Worm (Caenorhabditis elegans) whole organism, early embryonic: Measurements from ENCODE around the gene F42A9.8.

Experiments used
- B0310.2 ChIP-seq: sonication (generic microtip); optimal IDR thresholded peaks from 2 replicates; lab custom pipeline; 2016; ENCODE audit warnings: mild to moderate bottlenecking, missing genetic modification characterization, missing compliant biosample characterization
- F13C5.2 ChIP-seq: sonication (generic microtip); optimal IDR thresholded peaks from 2 replicates; lab custom pipeline; 2017; ENCODE audit warnings: mild to moderate bottlenecking, missing genetic modification characterization, inconsistent platforms, missing compliant biosample characterization
- aly-1 ChIP-seq: sonication (generic microtip); optimal IDR thresholded peaks from 2 replicates; lab custom pipeline; 2016; ENCODE audit warnings: missing genetic modification characterization, missing compliant biosample characterization
- ama-1 ChIP-seq: fragments of 150-350 bp; optimal IDR thresholded peaks from 2 replicates; lab custom pipeline; 2014
- ceh-13 ChIP-seq: fragments of 200-800 bp; sonication (Bioruptor generic); optimal IDR thresholded peaks from 2 replicates; lab custom pipeline; 2018; ENCODE audit warnings: mild to moderate bottlenecking, missing genetic modification characterization, missing compliant biosample characterization
- ceh-36 ChIP-seq: sonication (generic microtip); optimal IDR thresholded peaks from 2 replicates; lab custom pipeline; 2016; ENCODE audit warnings: missing genetic modification characterization, inconsistent platforms, missing compliant biosample characterization
- ets-7 ChIP-seq: sonication (generic microtip); optimal IDR thresholded peaks from 2 replicates; lab custom pipeline; 2016; ENCODE audit warnings: missing genotype, missing genetic modification characterization, missing compliant biosample characterization
- flt-1 ChIP-seq: fragments of 200-800 bp; sonication (Bioruptor generic); IDR thresholded peaks from 2 replicates; pipeline ENCODE4 v1.3.6; 2022; ENCODE audit warnings: missing genetic modification characterization, missing compliant biosample characterization
- hmbx-1 ChIP-seq: sonication (generic microtip); optimal IDR thresholded peaks from 2 replicates; lab custom pipeline; 2016; ENCODE audit warnings: mild to moderate bottlenecking, missing genetic modification characterization, missing compliant biosample characterization
- hmg-4 ChIP-seq: fragments of 200-800 bp; sonication (Bioruptor generic); optimal IDR thresholded peaks from 2 replicates; lab custom pipeline; 2018; ENCODE audit warnings: mild to moderate bottlenecking, missing genetic modification characterization, missing compliant biosample characterization
- hnd-1 ChIP-seq: sonication (generic microtip); optimal IDR thresholded peaks from 2 replicates; lab custom pipeline; 2016; ENCODE audit warnings: missing genetic modification characterization, missing compliant biosample characterization
- pes-1 ChIP-seq: fragments of 200-800 bp; sonication (Bioruptor generic); IDR thresholded peaks from 2 replicates; pipeline ENCODE4 v1.3.6; 2022; ENCODE audit warnings: missing genetic modification reagents, missing genetic modification characterization, missing compliant biosample characterization
- scrt-1 ChIP-seq: fragments of 200-800 bp; sonication (Bioruptor generic); IDR thresholded peaks from 2 replicates; pipeline ENCODE4 v1.3.6; 2022; ENCODE audit warnings: missing genetic modification characterization, missing compliant biosample characterization
- sea-1 ChIP-seq: fragments of 200-800 bp; sonication (Bioruptor generic); conservative IDR thresholded peaks from 2 replicates; pipeline ENCODE4 v1.3.6; 2022; ENCODE audit warnings: missing genetic modification characterization, missing compliant biosample characterization
- tbx-11 ChIP-seq: fragments of 200-800 bp; sonication (Bioruptor generic); IDR thresholded peaks from 2 replicates; pipeline ENCODE4 v1.3.6; 2022; ENCODE audit warnings: missing genetic modification characterization, missing compliant biosample characterization
- tbx-37 ChIP-seq: fragments of 200-800 bp; sonication (Bioruptor generic); conservative IDR thresholded peaks from 2 replicates; pipeline ENCODE4 v1.3.6; 2022; ENCODE audit warnings: missing genetic modification reagents, missing genetic modification characterization, missing compliant biosample characterization
- tra-4 ChIP-seq: sonication (generic microtip); optimal IDR thresholded peaks from 2 replicates; lab custom pipeline; 2017; ENCODE audit warnings: missing genetic modification characterization, missing compliant biosample characterization

F42A9.8 gene

ce11 chrIV:8587605-8588004 is 31.0 kb downstream of the F42A9.8 start:
- TF ChIP-seq F13C5.2 (tag; lab: Kevin White, UChicago), result no peak
- no peak for TF ChIP-seq ceh-13 (GFP tag; lab: Kevin White, UChicago)
- TF ChIP-seq ets-7, result no peak
- no peak for TF ChIP-seq hmg-4 (GFP tag; lab: Kevin White, UChicago)
- no peak for TF ChIP-seq scrt-1
- no peak for TF ChIP-seq tbx-11 (GFP tag; lab: Robert Waterston, UW)
- no peak for TF ChIP-seq ama-1
- no peak for TF ChIP-seq hmbx-1 (tag; lab: Kevin White, UChicago)
- TF ChIP-seq tra-4 (tag; lab: Kevin White, UChicago), result no peak
- TF ChIP-seq sea-1, result no peak
- TF ChIP-seq ceh-36 (tag; lab: Kevin White, UChicago), result no peak
- no peak for TF ChIP-seq B0310.2 (tag; lab: Kevin White, UChicago)
- no peak for TF ChIP-seq tbx-37 (GFP tag; lab: Robert Waterston, UW)
- no peak for TF ChIP-seq hnd-1
- no peak for TF ChIP-seq aly-1
- TF ChIP-seq flt-1 (GFP tag; lab: Robert Waterston, UW), result no peak
- no peak for TF ChIP-seq pes-1

- TF ChIP-seq B0310.2 (tag; lab: Kevin White, UChicago), result no peak
These were observed 31.5 kb downstream of the F42A9.8 start for ce11 chrIV:8587057-8587456.

- TF ChIP-seq hmg-4 (GFP tag; lab: Kevin White, UChicago), result no peak
These were observed 33.2 kb downstream of the F42A9.8 start, which contains the start of gene catp-7 for ce11 chrIV:8585076-8586033. TSS of gene catp-7 (plus strand) at chrIV:8585983.

- TF ChIP-seq hnd-1, result no peak
- no peak for TF ChIP-seq ama-1
- TF ChIP-seq hmg-4 (GFP tag; lab: Kevin White, UChicago), result no peak
- TF ChIP-seq flt-1 (GFP tag; lab: Robert Waterston, UW), result no peak
- TF ChIP-seq sea-1, result no peak
- TF ChIP-seq ets-7, result no peak
- TF ChIP-seq B0310.2 (tag; lab: Kevin White, UChicago), result no peak
- TF ChIP-seq ceh-36 (tag; lab: Kevin White, UChicago), result no peak
- TF ChIP-seq aly-1, result no peak
- TF ChIP-seq ceh-13 (GFP tag; lab: Kevin White, UChicago), result no peak
- TF ChIP-seq pes-1, result no peak
- no peak for TF ChIP-seq F13C5.2 (tag; lab: Kevin White, UChicago)
- no peak for TF ChIP-seq tra-4 (tag; lab: Kevin White, UChicago)
- no peak for TF ChIP-seq scrt-1
- TF ChIP-seq tbx-11 (GFP tag; lab: Robert Waterston, UW), result no peak
These were observed 47.4 kb downstream of the F42A9.8 start, which contains the start of gene Y59H11AM.1 for ce11 chrIV:8571138-8571537. TSS of gene Y59H11AM.1 (plus strand) at chrIV:8571438.

ce11 chrIV:8570719-8571118 is 47.9 kb downstream of the F42A9.8 start:
- TF ChIP-seq F13C5.2 (tag; lab: Kevin White, UChicago) (no peak), ceh-13 (GFP tag; lab: Kevin White, UChicago) (no peak), ets-7 (no peak), flt-1 (GFP tag; lab: Robert Waterston, UW) (no peak), tbx-11 (GFP tag; lab: Robert Waterston, UW) (no peak), hnd-1 (no peak), hmbx-1 (tag; lab: Kevin White, UChicago) (no peak), ama-1 (no peak), sea-1 (no peak), ceh-36 (tag; lab: Kevin White, UChicago) (no peak), B0310.2 (tag; lab: Kevin White, UChicago) (no peak), tra-4 (tag; lab: Kevin White, UChicago) (no peak), tbx-37 (GFP tag; lab: Robert Waterston, UW) (no peak), scrt-1 (no peak), aly-1 (no peak), pes-1 (no peak), hmg-4 (GFP tag; lab: Kevin White, UChicago) (no peak)

- no peak for TF ChIP-seq F13C5.2 (tag; lab: Kevin White, UChicago)
- no peak for TF ChIP-seq ets-7
- TF ChIP-seq ceh-36 (tag; lab: Kevin White, UChicago), result no peak
- TF ChIP-seq pes-1, result no peak
These were observed 48.3 kb downstream of the F42A9.8 start, which contains the start of gene Y59H11AM.4 for ce11 chrIV:8570253-8570652. TSS of gene Y59H11AM.4 (minus strand) at chrIV:8570353.
